Fruit fly (Drosophila melanogaster) Kc167 (cell line): ENCODE measurements around the gene CG15021.

Source experiments
- Myc ChIP-seq: fragments of >200 bp; optimal IDR thresholded peaks from 2 replicates; lab custom pipeline; 2017; ENCODE audit warnings: missing external identifiers
- Sin3A ChIP-seq: fragments of >200 bp; optimal IDR thresholded peaks from 2 replicates; lab custom pipeline; 2018; ENCODE audit warnings: missing external identifiers
- h ChIP-seq: fragments of >200 bp; optimal IDR thresholded peaks from 3 replicates; lab custom pipeline; 2018; ENCODE audit warnings: missing external identifiers
- insv ChIP-seq: fragments of >200 bp; optimal IDR thresholded peaks from 3 replicates; lab custom pipeline; 2018; ENCODE audit warnings: missing external identifiers
- psq ChIP-seq: fragments of >200 bp; optimal IDR thresholded peaks from 2 replicates; lab custom pipeline; 2017; ENCODE audit warnings: missing external identifiers
- ttk ChIP-seq: sonication (Bioruptor generic); optimal IDR thresholded peaks from 2 replicates; lab custom pipeline; 2017; ENCODE audit warnings: missing external identifiers

CG15021 gene

dm6 chr3L:4477656-4478254 lies 41.2 kb downstream of the CG15021 start:
- TF ChIP-seq insv (lab: Kevin White, UChicago) (no peak), psq (no peak)

dm6 chr3L:4479938-4480337 lies 43.4 kb downstream of the CG15021 start, which contains the start of gene CG7465:
Gene CG7465, plus strand, starts transcription at chr3L:4480283.
- TF ChIP-seq ttk, result no peak
- no peak for TF ChIP-seq psq
- no peak for TF ChIP-seq insv (lab: Kevin White, UChicago)
- no peak for TF ChIP-seq h
- TF ChIP-seq Myc (lab: Kevin White, UChicago), result no peak
- no peak for TF ChIP-seq Sin3A

dm6 chr3L:4480764-4481163 lies 44.2 kb downstream of the CG15021 start:
- TF ChIP-seq psq (no peak), Sin3A (no peak), insv (lab: Kevin White, UChicago) (no peak), h (no peak), Myc (lab: Kevin White, UChicago) (no peak), ttk (no peak)

dm6 chr3L:4482509-4482908 lies 46.0 kb downstream of the CG15021 start, which contains the start of gene CG11350:
Gene CG11350, plus strand, starts transcription at chr3L:4482809.
- TF ChIP-seq h, result no peak
- TF ChIP-seq ttk, result no peak
- TF ChIP-seq psq, result no peak
- no peak for TF ChIP-seq insv (lab: Kevin White, UChicago)
- TF ChIP-seq Myc (lab: Kevin White, UChicago), result no peak
- TF ChIP-seq Sin3A, result no peak

dm6 chr3L:4484623-4485022 lies 48.1 kb downstream of the CG15021 start:
- TF ChIP-seq psq (no peak), insv (lab: Kevin White, UChicago) (no peak), h (no peak), Sin3A (no peak), Myc (lab: Kevin White, UChicago) (no peak)
